Fruit fly (Drosophila melanogaster): ENCODE results near the gene pho.

DNA sequence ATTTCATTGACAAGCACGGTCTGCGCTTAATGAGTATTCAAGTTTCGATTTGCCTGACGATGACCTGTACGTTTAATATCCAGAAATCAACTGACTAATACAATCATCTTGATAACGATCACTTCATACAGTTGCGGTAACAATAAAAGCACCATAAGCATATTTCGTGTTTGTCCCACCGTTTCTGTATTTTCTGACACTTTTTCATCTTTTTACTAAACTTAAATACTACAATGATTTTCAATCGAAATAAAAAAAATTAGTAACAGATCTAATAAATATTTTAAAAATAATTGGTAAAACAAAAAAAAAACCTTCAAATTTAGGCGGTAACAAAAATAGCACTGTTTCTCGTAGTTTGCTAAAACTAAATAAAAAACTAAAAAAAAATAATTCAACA is 19.4 kb downstream of the pho start, which contains the start of gene CG32017:
- TF ChIP-seq CG32264 (GFP tag; optimal IDR thresholded peaks at IDR 0.05) (no peak), ey (GFP tag; optimal IDR thresholded peaks at IDR 0.05) (no peak), h (GFP tag; optimal IDR thresholded peaks at IDR 0.05) (no peak), psq (GFP tag; optimal IDR thresholded peaks at IDR 0.05) (no peak), brk (GFP tag; optimal IDR thresholded peaks at IDR 0.05) (no peak), Abd-B (GFP tag; optimal IDR thresholded peaks at IDR 0.05) (no peak)

Measured in whole organism, wandering third instar larva.